ENCODE assay signal across 3 fruit fly cellular contexts in the genomic region with DNA sequence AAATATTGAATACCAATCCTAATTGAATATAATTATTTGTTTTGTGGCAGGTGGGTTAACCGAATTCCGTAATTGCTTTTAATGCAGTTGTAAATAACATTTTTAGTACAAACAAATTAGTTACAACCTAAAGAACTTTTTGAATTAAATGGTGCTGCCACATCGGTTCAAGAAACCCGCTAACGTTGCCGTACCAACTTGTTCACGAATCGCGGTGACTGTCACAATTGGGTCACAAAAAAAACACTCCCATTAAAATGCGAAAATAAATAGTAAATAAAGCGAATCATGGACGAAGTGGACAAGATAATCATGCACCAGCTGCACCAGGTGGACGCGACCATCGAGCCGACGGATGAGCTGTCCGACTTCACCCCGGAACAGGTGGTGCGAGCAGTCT.
A peak's percentile ranks its signal among the peaks of the same experiment; 100 is the strongest.
TF ChIP-seq lines count a peak whose summit lies in the region.

A gene (plus strand): TSS at position 207 of the 400 bp plus-strand sequence.

- peak; percentile 10 for TF ChIP-seq CTCF in whole organism, embryonic (GFP tag; optimal IDR thresholded peaks at IDR 0.05; lab: Kevin White, UChicago)

TF ChIP-seq in whole organism, adult, 20 proteins besides CTCF, POLR2A, EP300 and RAD21:
- TF ChIP-seq ovo (GFP tag; optimal IDR thresholded peaks at IDR 0.05; lab: Kevin White, UChicago) (no peak), bab1 (GFP tag; optimal IDR thresholded peaks at IDR 0.05; lab: Kevin White, UChicago) (peak; percentile 6)

TF ChIP-seq in whole organism, embryonic, 481 proteins besides CTCF, POLR2A, EP300 and RAD21 (continues in another document):
- peak; percentile 13 for TF ChIP-seq Sry-δ (GFP tag; optimal IDR thresholded peaks at IDR 0.05; lab: Kevin White, UChicago)
- TF ChIP-seq hbn (GFP tag; IDR thresholded peaks at IDR 0.05; lab: Robert Waterston, UW; ENCODE audit: partially characterized antibody): peak; percentile 41; the same call in 1 of the 2 replicates
- no peak for TF ChIP-seq lola (GFP tag; optimal IDR thresholded peaks at IDR 0.05; lab: Kevin White, UChicago)
- peak; percentile 10 for TF ChIP-seq BEAF-32 (GFP tag; optimal IDR thresholded peaks at IDR 0.05; lab: Kevin White, UChicago)
- no peak for TF ChIP-seq ac (GFP tag; optimal IDR thresholded peaks at IDR 0.05; lab: Kevin White, UChicago)
- peak; percentile 69 for TF ChIP-seq Med (GFP tag; lab: Kevin White, UChicago)
- no peak for TF ChIP-seq Xrp1 (GFP tag; IDR thresholded peaks at IDR 0.05; lab: Robert Waterston, UW)
- no peak for TF ChIP-seq CG9797 (GFP tag; optimal IDR thresholded peaks at IDR 0.05; lab: Kevin White, UChicago)
- TF ChIP-seq MBD-R2 (GFP tag; IDR thresholded peaks at IDR 0.05; lab: Robert Waterston, UW): peak; percentile 84
- peak; percentile 12 for TF ChIP-seq YL-1 (GFP tag; optimal IDR thresholded peaks at IDR 0.05; lab: Kevin White, UChicago)
- no peak for TF ChIP-seq CG7745 (tag; optimal IDR thresholded peaks at IDR 0.05; lab: Kevin White, UChicago)
- no peak for TF ChIP-seq CG12744 (GFP tag; optimal IDR thresholded peaks at IDR 0.05; lab: Kevin White, UChicago)
- TF ChIP-seq Sin3A (optimal IDR thresholded peaks at IDR 0.05; lab: Kevin White, UChicago): peak; percentile 10
- TF ChIP-seq CG1233 (GFP tag; optimal IDR thresholded peaks at IDR 0.05; lab: Kevin White, UChicago): no peak
- TF ChIP-seq Aef1 (GFP tag; IDR thresholded peaks at IDR 0.05; lab: Robert Waterston, UW): no peak
- no peak for TF ChIP-seq CG2875 (GFP tag; optimal IDR thresholded peaks at IDR 0.05; lab: Kevin White, UChicago)
- TF ChIP-seq CG6175 (GFP tag; IDR thresholded peaks at IDR 0.05; lab: Robert Waterston, UW): no peak
- TF ChIP-seq phol (tag; optimal IDR thresholded peaks at IDR 0.05; lab: Kevin White, UChicago): peak; percentile 19
- TF ChIP-seq B-H1 (GFP tag; IDR thresholded peaks at IDR 0.05; lab: Robert Waterston, UW): no peak
- peak; percentile 20; the same call in 1 of the 3 replicates for TF ChIP-seq CG34422 (GFP tag; IDR thresholded peaks at IDR 0.05; lab: Robert Waterston, UW)
- TF ChIP-seq CG15269 (tag; optimal IDR thresholded peaks at IDR 0.05; lab: Kevin White, UChicago): no peak
- TF ChIP-seq CG14860 (GFP tag; IDR thresholded peaks at IDR 0.05; lab: Robert Waterston, UW; ENCODE audit: partially characterized antibody): no peak
- TF ChIP-seq CG4328 (GFP tag; optimal IDR thresholded peaks at IDR 0.05; lab: Kevin White, UChicago): no peak
- TF ChIP-seq zen (tag; optimal IDR thresholded peaks at IDR 0.05; lab: Kevin White, UChicago): no peak
- TF ChIP-seq sqz (GFP tag; optimal IDR thresholded peaks at IDR 0.05; lab: Kevin White, UChicago): peak; percentile 87
- no peak for TF ChIP-seq CG16815 (GFP tag; optimal IDR thresholded peaks at IDR 0.05; lab: Kevin White, UChicago)
- TF ChIP-seq sna (GFP tag; IDR thresholded peaks at IDR 0.05; lab: Robert Waterston, UW; ENCODE audit: partially characterized antibody): no peak
- TF ChIP-seq CG10959 (GFP tag; IDR thresholded peaks at IDR 0.05; lab: Robert Waterston, UW): no peak
- no peak for TF ChIP-seq CG14965 (GFP tag; optimal IDR thresholded peaks at IDR 0.05; lab: Kevin White, UChicago; ENCODE audit: borderline replicate concordance)
- no peak for TF ChIP-seq CG5953 (GFP tag; IDR thresholded peaks at IDR 0.05; lab: Robert Waterston, UW)
- no peak for TF ChIP-seq luna (GFP tag; optimal IDR thresholded peaks at IDR 0.05; lab: Kevin White, UChicago)
- no peak for TF ChIP-seq tna (GFP tag; IDR thresholded peaks at IDR 0.05; lab: Robert Waterston, UW; ENCODE audit: partially characterized antibody)
- TF ChIP-seq stwl (tag; optimal IDR thresholded peaks at IDR 0.05; lab: Kevin White, UChicago): peak; percentile 78
- peak; percentile 22 for TF ChIP-seq trem (tag; optimal IDR thresholded peaks at IDR 0.05; lab: Kevin White, UChicago)
- TF ChIP-seq ap (GFP tag; IDR thresholded peaks at IDR 0.05; lab: Robert Waterston, UW): no peak
- no peak for TF ChIP-seq CG2678 (tag; optimal IDR thresholded peaks at IDR 0.05; lab: Kevin White, UChicago)
- TF ChIP-seq bab2 (GFP tag; optimal IDR thresholded peaks at IDR 0.05; lab: Kevin White, UChicago): no peak
- peak; percentile 26 for TF ChIP-seq gfzf (GFP tag; optimal IDR thresholded peaks at IDR 0.05; lab: Kevin White, UChicago)
- no peak for TF ChIP-seq CG16863 (GFP tag; optimal IDR thresholded peaks at IDR 0.05; lab: Kevin White, UChicago)
- TF ChIP-seq crol (GFP tag; IDR thresholded peaks at IDR 0.05; lab: Robert Waterston, UW): no peak
- TF ChIP-seq Poxn (GFP tag; IDR thresholded peaks at IDR 0.05; lab: Robert Waterston, UW): no peak
- 0 out of 2 replicates have a peak, but pooled peaks have one; percentile 27 for TF ChIP-seq sob (GFP tag; IDR thresholded peaks at IDR 0.05; lab: Robert Waterston, UW)

TF ChIP-seq in whole organism, prepupa, 60 proteins besides CTCF, POLR2A, EP300 and RAD21:
- TF ChIP-seq fkh (GFP tag; optimal IDR thresholded peaks at IDR 0.05; lab: Kevin White, UChicago) (peak; percentile 38), CG9139 (GFP tag; optimal IDR thresholded peaks at IDR 0.05; lab: Kevin White, UChicago) (no peak)
